Worm (Caenorhabditis elegans) whole organism, L1 larva: ENCODE data around the gene fbxb-99.
A peak's percentile ranks its signal among the peaks of the same experiment; 100 is the strongest.

Experiments
- C16A3.4 ChIP-seq: fragments of 150-350 bp; optimal IDR thresholded peaks from 2 replicates; lab custom pipeline; 2014; ENCODE audit warnings: missing biosample characterization, missing genetic modification characterization
- F16B12.6 ChIP-seq: fragments of 150-350 bp; optimal IDR thresholded peaks from 2 replicates; lab custom pipeline; 2014; ENCODE audit warnings: missing biosample characterization, missing genetic modification characterization
- aha-1 ChIP-seq: fragments of 150-350 bp; optimal IDR thresholded peaks from 2 replicates; lab custom pipeline; 2014; ENCODE audit warnings: missing biosample characterization, missing genetic modification characterization
- alr-1 ChIP-seq: fragments of 200-800 bp; sonication (Bioruptor generic); optimal IDR thresholded peaks from 2 replicates; lab custom pipeline; 2018; ENCODE audit warnings: borderline replicate concordance, mild to moderate bottlenecking, missing genetic modification characterization, missing compliant biosample characterization
- aly-2 ChIP-seq: fragments of 150-350 bp; optimal IDR thresholded peaks from 2 replicates; lab custom pipeline; 2014; ENCODE audit warnings: missing biosample characterization, missing genetic modification characterization
- ceh-82 ChIP-seq, 3 experiments: fragments of 150-350 bp in 1 of 3; sonication (generic microtip) in 2 of 3; optimal IDR thresholded peaks; 2 replicates each; lab custom pipeline; 2014 to 2017; ENCODE audit warnings: missing biosample characterization in 3 of 3, missing genetic modification characterization in 3 of 3
- ceh-88 ChIP-seq: fragments of 200-800 bp; sonication (Bioruptor generic); IDR thresholded peaks from 2 replicates; pipeline ENCODE4 v1.3.6; 2022; ENCODE audit warnings: missing genetic modification characterization, missing compliant biosample characterization
- ces-1 ChIP-seq: fragments of 150-350 bp; optimal IDR thresholded peaks from 2 replicates; lab custom pipeline; 2014; ENCODE audit warnings: missing biosample characterization, missing genetic modification reagents, missing genetic modification characterization
- dsc-1 ChIP-seq: sonication (generic microtip); optimal IDR thresholded peaks from 2 replicates; lab custom pipeline; 2016; ENCODE audit warnings: mild to moderate bottlenecking, missing genetic modification characterization, missing compliant biosample characterization
- efl-1 ChIP-seq, 4 experiments: fragments of 150-350 bp; optimal IDR thresholded peaks in 3 of 4; peaks in 1 of 4; 1 replicate in 1 of 4; 2 replicates in 3 of 4; lab custom pipeline; 2014; ENCODE audit warnings: missing biosample characterization in 2 of 4, missing genetic modification characterization in 2 of 4, missing genetic modification reagents in 2 of 4
- egl-27 ChIP-seq, 2 experiments: fragments of 150-350 bp in 1 of 2; sonication (generic microtip); optimal IDR thresholded peaks; 3 replicates each; lab custom pipeline; 2017 to 2018; ENCODE audit warnings: missing biosample characterization in 2 of 2, missing genetic modification characterization in 2 of 2, missing genetic modification reagents in 2 of 2
- ets-5 ChIP-seq: fragments of 200-800 bp; sonication (Bioruptor generic); IDR thresholded peaks from 2 replicates; pipeline ENCODE4 v1.3.6; 2022; ENCODE audit warnings: missing genetic modification characterization, missing compliant biosample characterization
- fkh-8 ChIP-seq: sonication (generic microtip); optimal IDR thresholded peaks from 2 replicates; lab custom pipeline; 2016; ENCODE audit warnings: mild to moderate bottlenecking, missing genetic modification characterization, missing compliant biosample characterization
- grh-1 ChIP-seq: fragments of 200-800 bp; sonication (Bioruptor generic); IDR thresholded peaks from 2 replicates; pipeline ENCODE4 v1.3.6; 2022; ENCODE audit warnings: missing genetic modification reagents, missing genetic modification characterization, missing compliant biosample characterization
- hlh-4 ChIP-seq: sonication (generic microtip); optimal IDR thresholded peaks from 2 replicates; lab custom pipeline; 2016; ENCODE audit warnings: mild to moderate bottlenecking, missing genetic modification characterization, missing compliant biosample characterization
- irx-1 ChIP-seq: sonication (generic microtip); optimal IDR thresholded peaks from 2 replicates; lab custom pipeline; 2016; ENCODE audit warnings: missing genetic modification characterization, missing compliant biosample characterization
- isw-1 ChIP-seq: fragments of 200-800 bp; sonication (Bioruptor generic); IDR thresholded peaks from 2 replicates; pipeline ENCODE4 v1.3.6; 2022; ENCODE audit warnings: missing genetic modification characterization, missing compliant biosample characterization
- lin-15B ChIP-seq: fragments of 150-350 bp; sonication (generic microtip); optimal IDR thresholded peaks from 3 replicates; lab custom pipeline; 2014; ENCODE audit warnings: missing biosample characterization, missing genetic modification characterization
- lsy-2 ChIP-seq, 2 experiments: fragments of 150-350 bp; optimal IDR thresholded peaks; 2 replicates each; lab custom pipeline; 2014; ENCODE audit warnings: missing biosample characterization in 2 of 2, missing genetic modification characterization in 2 of 2
- mab-9 ChIP-seq: fragments of 200-800 bp; sonication (Bioruptor generic); IDR thresholded peaks from 2 replicates; pipeline ENCODE4 v1.3.6; 2022; ENCODE audit warnings: missing genetic modification reagents, missing genetic modification characterization, missing compliant biosample characterization
- mef-2 ChIP-seq: fragments of 150-350 bp; optimal IDR thresholded peaks from 2 replicates; lab custom pipeline; 2014; ENCODE audit warnings: missing biosample characterization, missing genetic modification characterization
- mep-1 ChIP-seq: fragments of 150-350 bp; optimal IDR thresholded peaks from 2 replicates; lab custom pipeline; 2014; ENCODE audit warnings: missing biosample characterization, missing genetic modification characterization
- nhr-11 ChIP-seq: fragments of 150-350 bp; optimal IDR thresholded peaks from 2 replicates; lab custom pipeline; 2014; ENCODE audit warnings: missing biosample characterization, missing genetic modification characterization
- nhr-20 ChIP-seq: sonication (generic microtip); optimal IDR thresholded peaks from 2 replicates; lab custom pipeline; 2016; ENCODE audit warnings: mild to moderate bottlenecking, missing genetic modification characterization, missing compliant biosample characterization
- nhr-237 ChIP-seq: fragments of 150-350 bp; optimal IDR thresholded peaks from 2 replicates; lab custom pipeline; 2014; ENCODE audit warnings: missing biosample characterization, missing genetic modification characterization
- nhr-28 ChIP-seq: fragments of 150-350 bp; optimal IDR thresholded peaks from 2 replicates; lab custom pipeline; 2014; ENCODE audit warnings: missing biosample characterization, missing genetic modification characterization
- nhr-76 ChIP-seq: sonication (generic microtip); optimal IDR thresholded peaks from 2 replicates; lab custom pipeline; 2017; ENCODE audit warnings: missing biosample characterization, missing genetic modification characterization
- nhr-77 ChIP-seq: fragments of 150-350 bp; optimal IDR thresholded peaks from 2 replicates; lab custom pipeline; 2014; ENCODE audit warnings: missing biosample characterization, missing genetic modification characterization
- nhr-84 ChIP-seq: sonication (generic microtip); optimal IDR thresholded peaks from 2 replicates; lab custom pipeline; 2017; ENCODE audit warnings: missing biosample characterization, missing genetic modification characterization
- nhr-90 ChIP-seq: sonication (generic microtip); optimal IDR thresholded peaks from 2 replicates; lab custom pipeline; 2016; ENCODE audit warnings: mild to moderate bottlenecking, missing genetic modification characterization, missing compliant biosample characterization; ENCODE audit not compliant: poor library complexity
- pqm-1 ChIP-seq: sonication (generic microtip); optimal IDR thresholded peaks from 3 replicates; lab custom pipeline; 2017; ENCODE audit warnings: missing biosample characterization, missing genetic modification characterization
- skn-1 ChIP-seq: fragments of 150-350 bp; optimal IDR thresholded peaks from 2 replicates; lab custom pipeline; 2014; ENCODE audit warnings: missing biosample characterization, missing genetic modification characterization
- swsn-7 ChIP-seq: sonication (generic microtip); optimal IDR thresholded peaks from 2 replicates; lab custom pipeline; 2016; ENCODE audit warnings: missing genetic modification characterization, missing compliant biosample characterization
- tbx-2 ChIP-seq: sonication (generic microtip); optimal IDR thresholded peaks from 2 replicates; lab custom pipeline; 2016; ENCODE audit warnings: missing genetic modification characterization, missing compliant biosample characterization
- unc-62 ChIP-seq: fragments of 150-350 bp; optimal IDR thresholded peaks from 2 replicates; lab custom pipeline; 2014; ENCODE audit warnings: missing biosample characterization, missing genetic modification reagents, missing genetic modification characterization
- unc-98 ChIP-seq: fragments of 200-800 bp; sonication (Bioruptor generic); IDR thresholded peaks from 2 replicates; pipeline ENCODE4 v1.3.6; 2022; ENCODE audit warnings: missing genetic modification characterization, missing compliant biosample characterization
- ztf-11 ChIP-seq, 2 experiments: sonication (generic microtip); optimal IDR thresholded peaks; 2 replicates each; lab custom pipeline; 2016 to 2017; ENCODE audit warnings: missing genetic modification characterization in 2 of 2, missing biosample characterization in 1 of 2, missing compliant biosample characterization in 1 of 2

fbxb-99 gene

ce11 chrII:3785756-3786155 is 7.5 kb downstream of the fbxb-99 start:
- TF ChIP-seq nhr-11 (tag; lab: Kevin White, UChicago), result no peak
- no peak for TF ChIP-seq fkh-8 (tag; lab: Kevin White, UChicago)
- no peak for TF ChIP-seq aha-1 (tag; lab: Kevin White, UChicago)
- no peak for TF ChIP-seq hlh-4
- TF ChIP-seq grh-1 (GFP tag; lab: Robert Waterston, UW), result no peak
- TF ChIP-seq nhr-28 (tag; lab: Kevin White, UChicago), result no peak
- TF ChIP-seq F16B12.6, result no peak
- TF ChIP-seq isw-1 (GFP tag; lab: Robert Waterston, UW), result no peak
- no peak for TF ChIP-seq skn-1
- TF ChIP-seq, all 84 proteins: peak for 0

- no peak for TF ChIP-seq nhr-77 (tag; lab: Kevin White, UChicago)
- no peak for TF ChIP-seq dsc-1 (tag; lab: Kevin White, UChicago)
- TF ChIP-seq ets-5 (GFP tag; lab: Robert Waterston, UW), result no peak
- TF ChIP-seq nhr-90 (tag; lab: Kevin White, UChicago), result no peak
- no peak for TF ChIP-seq ceh-82 (tag; optimal IDR thresholded peaks at IDR 0.05; lab: Kevin White, UChicago)
- TF ChIP-seq pqm-1 (tag; lab: Kevin White, UChicago), result no peak
- no peak for TF ChIP-seq nhr-237
- no peak for TF ChIP-seq C16A3.4
- TF ChIP-seq swsn-7 (tag; lab: Kevin White, UChicago), result no peak
- TF ChIP-seq mef-2 (tag; lab: Kevin White, UChicago), result no peak
- TF ChIP-seq ces-1 (GFP tag; lab: Kevin White, UChicago), result no peak
- no peak for TF ChIP-seq mab-9 (GFP tag; lab: Robert Waterston, UW)
- no peak for TF ChIP-seq ztf-11 (tag; optimal IDR thresholded peaks at IDR 0.05; lab: Kevin White, UChicago)
- TF ChIP-seq unc-98 (GFP tag; lab: Robert Waterston, UW), result no peak
- no peak for TF ChIP-seq egl-27 (tag; optimal IDR thresholded peaks at IDR 0.05; lab: Kevin White, UChicago)
- TF ChIP-seq, all 84 proteins: peak for 0
These were observed 8.0 kb downstream of the fbxb-99 start, which contains the start of gene T24E12.1 for ce11 chrII:3785257-3785656. T24E12.1 (plus strand) TSS chrII:3785557.

- TF ChIP-seq ceh-88 (GFP tag; lab: Robert Waterston, UW) (no peak), unc-62 (no peak), nhr-20 (tag; lab: Kevin White, UChicago) (no peak), lsy-2 (tag; optimal IDR thresholded peaks at IDR 0.05; lab: Kevin White, UChicago) (no peak), nhr-76 (tag; lab: Kevin White, UChicago) (no peak), aly-2 (tag; lab: Kevin White, UChicago) (no peak), mep-1 (tag; lab: Kevin White, UChicago) (no peak), lin-15B (no peak), unc-98 (GFP tag; lab: Robert Waterston, UW) (no peak), swsn-7 (tag; lab: Kevin White, UChicago) (no peak), irx-1 (tag; lab: Kevin White, UChicago) (no peak), tbx-2 (no peak), alr-1 (tag; lab: Kevin White, UChicago) (no peak)
These were observed 10.8 kb downstream of the fbxb-99 start, which contains the start of gene T24E12.2 for ce11 chrII:3782309-3783000. T24E12.2 (plus strand) TSS chrII:3782950.

ce11 chrII:3781238-3781637 is 12.0 kb downstream of the fbxb-99 start:
- no peak for TF ChIP-seq efl-1 (optimal IDR thresholded peaks at IDR 0.05; lab: Kevin White, UChicago)
- peak in 1 of 2 experiments; percentile 67 for TF ChIP-seq efl-1 (GFP tag; optimal IDR thresholded peaks at IDR 0.05 in 1 of 2; lab: Kevin White, UChicago)
- no peak for TF ChIP-seq nhr-84 (tag; lab: Kevin White, UChicago)
